Worm (Caenorhabditis elegans) whole organism, L4 larva: ENCODE measurements around the gene nspd-6.

Experiments
- R02D3.7 ChIP-seq: fragments of 150-350 bp; sonication (generic microtip); optimal IDR thresholded peaks from 3 replicates; lab custom pipeline; 2014; ENCODE audit warnings: missing biosample characterization, missing genetic modification characterization
- aly-2 ChIP-seq: sonication (generic microtip); optimal IDR thresholded peaks from 2 replicates; lab custom pipeline; 2018; ENCODE audit warnings: missing biosample characterization, missing genetic modification characterization
- ama-1 ChIP-seq: fragments of 150-350 bp; optimal IDR thresholded peaks from 2 replicates; lab custom pipeline; 2014; ENCODE audit warnings: inconsistent platforms, mixed read lengths
- arid-1 ChIP-seq: fragments of 200-800 bp; sonication (Bioruptor generic); conservative IDR thresholded peaks from 2 replicates; pipeline ENCODE4 v1.3.6; 2022; ENCODE audit warnings: missing genetic modification reagents, missing genetic modification characterization, missing compliant biosample characterization
- ceh-44 ChIP-seq: fragments of 200-800 bp; sonication (Bioruptor generic); IDR thresholded peaks from 2 replicates; pipeline ENCODE4 v1.3.6; 2022; ENCODE audit warnings: missing genetic modification reagents, missing genetic modification characterization, missing compliant biosample characterization
- daf-16 ChIP-seq, 3 experiments: sonication (generic microtip); optimal IDR thresholded peaks; 2 replicates each; lab custom pipeline; 2016 to 2017; ENCODE audit warnings: missing genetic modification characterization in 3 of 3, missing genetic modification reagents in 3 of 3, mild to moderate bottlenecking in 2 of 3, missing compliant biosample characterization in 2 of 3, missing biosample characterization in 1 of 3, moderate library complexity in 1 of 3
- daf-19 ChIP-seq: fragments of 200-800 bp; sonication (Bioruptor generic); conservative IDR thresholded peaks from 2 replicates; pipeline ENCODE4 v1.3.6; 2022; ENCODE audit warnings: missing genetic modification characterization, missing compliant biosample characterization
- dmd-6 ChIP-seq: fragments of 200-800 bp; sonication (Bioruptor generic); IDR thresholded peaks from 2 replicates; pipeline ENCODE4 v1.3.6; 2022; ENCODE audit warnings: missing genetic modification reagents, missing genetic modification characterization, missing compliant biosample characterization
- dmd-8 ChIP-seq: fragments of 200-800 bp; sonication (Bioruptor generic); IDR thresholded peaks from 2 replicates; pipeline ENCODE4 v1.3.6; 2022; ENCODE audit warnings: missing genetic modification characterization, missing compliant biosample characterization
- dpl-1 ChIP-seq: fragments of 150-350 bp; optimal IDR thresholded peaks from 2 replicates; lab custom pipeline; 2014; ENCODE audit warnings: missing biosample characterization, missing genetic modification reagents, missing genetic modification characterization
- fos-1 ChIP-seq: fragments of 150-350 bp; optimal IDR thresholded peaks from 2 replicates; lab custom pipeline; 2014; ENCODE audit warnings: missing biosample characterization, missing genetic modification characterization
- jun-1 ChIP-seq: fragments of 150-350 bp; optimal IDR thresholded peaks from 2 replicates; lab custom pipeline; 2014; ENCODE audit warnings: missing biosample characterization, missing genetic modification reagents, missing genetic modification characterization
- lin-13 ChIP-seq: fragments of 150-350 bp; optimal IDR thresholded peaks from 2 replicates; lab custom pipeline; 2014; ENCODE audit warnings: missing biosample characterization, missing genetic modification reagents, missing genetic modification characterization
- lin-15B ChIP-seq: fragments of 150-350 bp; sonication (generic microtip); optimal IDR thresholded peaks from 3 replicates; lab custom pipeline; 2014; ENCODE audit warnings: missing biosample characterization, missing genetic modification characterization
- lin-39 ChIP-seq: fragments of 150-350 bp; optimal IDR thresholded peaks from 2 replicates; lab custom pipeline; 2014; ENCODE audit warnings: missing biosample characterization, missing genetic modification reagents, missing genetic modification characterization
- lir-3 ChIP-seq: sonication (generic microtip); optimal IDR thresholded peaks from 2 replicates; lab custom pipeline; 2016; ENCODE audit warnings: mild to moderate bottlenecking, missing genetic modification characterization, missing compliant biosample characterization
- mdl-1 ChIP-seq, 2 experiments: fragments of 150-350 bp in 1 of 2; sonication (generic microtip) in 1 of 2; optimal IDR thresholded peaks; 2 replicates each; lab custom pipeline; 2014 to 2017; ENCODE audit warnings: missing biosample characterization in 2 of 2, missing genetic modification characterization in 2 of 2
- mxl-3 ChIP-seq: fragments of 200-800 bp; sonication (Bioruptor generic); optimal IDR thresholded peaks from 2 replicates; lab custom pipeline; 2018; ENCODE audit warnings: mild to moderate bottlenecking, missing genetic modification characterization, missing compliant biosample characterization
- nhr-102 ChIP-seq: sonication (generic microtip); optimal IDR thresholded peaks from 2 replicates; lab custom pipeline; 2016; ENCODE audit warnings: mild to moderate bottlenecking, missing genetic modification characterization, moderate library complexity, missing compliant biosample characterization
- nhr-11 ChIP-seq: fragments of 150-350 bp; optimal IDR thresholded peaks from 2 replicates; lab custom pipeline; 2014; ENCODE audit warnings: missing biosample characterization, missing genetic modification characterization
- nhr-111 ChIP-seq: fragments of 200-800 bp; sonication (Bioruptor generic); optimal IDR thresholded peaks from 2 replicates; lab custom pipeline; 2018; ENCODE audit warnings: mild to moderate bottlenecking, missing genetic modification characterization, missing compliant biosample characterization
- nhr-28 ChIP-seq: fragments of 150-350 bp; optimal IDR thresholded peaks from 2 replicates; lab custom pipeline; 2014; ENCODE audit warnings: missing biosample characterization, missing genetic modification characterization
- php-3 ChIP-seq: fragments of 200-800 bp; sonication (Bioruptor generic); IDR thresholded peaks from 2 replicates; pipeline ENCODE4 v1.3.6; 2022; ENCODE audit warnings: missing genetic modification reagents, missing genetic modification characterization, missing compliant biosample characterization
- rbr-2 ChIP-seq: sonication (generic microtip); optimal IDR thresholded peaks from 2 replicates; lab custom pipeline; 2016; ENCODE audit warnings: missing genotype, missing genetic modification characterization, missing compliant biosample characterization
- snpc-1.2 ChIP-seq: fragments of 200-800 bp; sonication (Bioruptor generic); IDR thresholded peaks from 2 replicates; pipeline ENCODE4 v1.3.6; 2022; ENCODE audit warnings: missing genetic modification reagents, missing genetic modification characterization, missing compliant biosample characterization
- spr-3 ChIP-seq: fragments of 200-800 bp; sonication (Bioruptor generic); optimal IDR thresholded peaks from 2 replicates; lab custom pipeline; 2018; ENCODE audit warnings: mild to moderate bottlenecking, missing genetic modification characterization, missing compliant biosample characterization
- unc-39 ChIP-seq: sonication (generic microtip); optimal IDR thresholded peaks from 2 replicates; lab custom pipeline; 2017; ENCODE audit warnings: missing biosample characterization, missing genetic modification characterization
- unc-62 ChIP-seq, 3 experiments: fragments of 150-350 bp in 1 of 3; sonication (generic microtip); optimal IDR thresholded peaks in 2 of 3; peaks in 1 of 3; 1 replicate in 1 of 3; 2 replicates in 2 of 3; lab custom pipeline; 2014 to 2017; ENCODE audit warnings: missing biosample characterization in 3 of 3, missing genetic modification characterization in 3 of 3, missing genetic modification reagents in 3 of 3, missing genotype in 1 of 3
- vab-7 ChIP-seq: fragments of 200-800 bp; sonication (Bioruptor generic); IDR thresholded peaks from 2 replicates; pipeline ENCODE4 v1.3.6; 2022; ENCODE audit warnings: missing genetic modification reagents, missing genetic modification characterization, missing compliant biosample characterization
- zag-1 ChIP-seq: fragments of 150-350 bp; optimal IDR thresholded peaks from 2 replicates; lab custom pipeline; 2014; ENCODE audit warnings: missing biosample characterization, missing genetic modification characterization
- zip-2 ChIP-seq: fragments of 150-350 bp; optimal IDR thresholded peaks from 2 replicates; lab custom pipeline; 2014; ENCODE audit warnings: missing biosample characterization, missing genetic modification characterization
- ztf-11 ChIP-seq: fragments of 150-350 bp; optimal IDR thresholded peaks from 2 replicates; lab custom pipeline; 2014; ENCODE audit warnings: missing biosample characterization, missing genetic modification characterization

nspd-6 gene

DNA sequence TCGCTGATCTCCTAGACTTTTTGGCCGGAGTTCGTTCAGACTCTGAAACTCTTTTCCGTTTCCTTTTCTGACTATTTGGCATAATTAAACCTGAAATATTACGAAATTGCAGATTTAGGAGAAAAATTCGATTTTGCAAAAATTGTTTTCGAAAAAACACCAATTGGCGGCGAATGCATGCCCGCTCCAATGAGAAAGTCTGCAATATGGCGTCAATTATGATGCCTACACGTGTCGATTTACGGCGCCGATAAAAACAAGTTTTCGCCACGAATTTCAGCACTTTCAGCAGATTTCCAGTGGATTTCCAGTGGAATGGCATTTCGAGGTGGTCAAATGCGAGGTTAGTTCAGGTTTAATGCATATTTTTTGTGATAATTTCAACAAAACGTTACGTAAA is 43.9 kb upstream of the nspd-6 start, which contains the start of the genes Y59E9AL.36 and nbet-1 (continued):
- TF ChIP-seq R02D3.7 (tag; lab: Kevin White, UChicago) = peak; percentile 94
- TF ChIP-seq rbr-2 (tag; lab: Kevin White, UChicago) = peak; percentile 69
- TF ChIP-seq dmd-6 (GFP tag; lab: Robert Waterston, UW) = no peak
- TF ChIP-seq lin-15B = peak; percentile 84
- no peak for TF ChIP-seq daf-19 (GFP tag; lab: Robert Waterston, UW)
- TF ChIP-seq mxl-3 (GFP tag; lab: Kevin White, UChicago) = peak; percentile 77
- peak; percentile 84 for TF ChIP-seq lin-13 (GFP tag; lab: Kevin White, UChicago)
- TF ChIP-seq mdl-1 (tag; optimal IDR thresholded peaks at IDR 0.05; lab: Kevin White, UChicago) = peak in 1 of 2 experiments; percentile 49
- no peak for TF ChIP-seq ztf-11 (tag; lab: Kevin White, UChicago)
- TF ChIP-seq lin-39 (tag; lab: Kevin White, UChicago) = no peak
- TF ChIP-seq zip-2 = no peak
- TF ChIP-seq vab-7 (GFP tag; lab: Robert Waterston, UW) = no peak
- peak; percentile 16 for TF ChIP-seq ama-1 (lab: Kevin White, UChicago)
- no peak for TF ChIP-seq nhr-111 (GFP tag; lab: Kevin White, UChicago)
- no peak for TF ChIP-seq fos-1
- peak in 1 of 2 experiments; percentile 33 for TF ChIP-seq daf-16 (GFP tag; optimal IDR thresholded peaks at IDR 0.05; lab: Kevin White, UChicago)
- TF ChIP-seq daf-16 (tag; optimal IDR thresholded peaks at IDR 0.05; lab: Kevin White, UChicago) = peak; percentile 75
- TF ChIP-seq dmd-8 (GFP tag; lab: Robert Waterston, UW) = no peak
- TF ChIP-seq jun-1 (tag; lab: Kevin White, UChicago) = no peak
- no peak for TF ChIP-seq aly-2 (tag; lab: Kevin White, UChicago)
- TF ChIP-seq nhr-102 (tag; lab: Kevin White, UChicago) = peak; percentile 5
- TF ChIP-seq lir-3 (tag; lab: Kevin White, UChicago) = no peak
- TF ChIP-seq ceh-44 (GFP tag; lab: Robert Waterston, UW) = no peak

DNA sequence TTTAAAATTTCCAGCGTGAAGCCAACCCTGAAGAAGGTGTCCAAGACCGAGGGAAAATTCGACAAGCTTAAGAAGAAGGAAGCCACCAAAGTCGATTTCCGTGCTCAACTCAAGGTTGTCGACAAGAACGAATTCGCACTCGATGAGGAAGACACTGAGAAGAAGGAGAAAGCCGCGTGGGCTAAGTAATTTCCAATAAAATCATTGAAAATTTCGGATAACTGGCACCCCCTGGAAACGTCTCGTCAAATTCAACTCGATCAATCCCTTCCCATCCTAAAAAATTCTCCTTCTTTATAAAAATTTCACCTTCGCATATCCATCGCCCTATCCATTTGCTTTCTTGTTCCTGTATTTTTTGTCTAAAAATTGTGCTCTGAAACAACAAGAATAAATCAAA is 41.2 kb upstream of the nspd-6 start:
- TF ChIP-seq dpl-1 (GFP tag; lab: Kevin White, UChicago) = no peak
- TF ChIP-seq snpc-1.2 (GFP tag; lab: Robert Waterston, UW) = 0 out of 2 replicates have a peak, but pooled peaks have one; percentile 20

DNA sequence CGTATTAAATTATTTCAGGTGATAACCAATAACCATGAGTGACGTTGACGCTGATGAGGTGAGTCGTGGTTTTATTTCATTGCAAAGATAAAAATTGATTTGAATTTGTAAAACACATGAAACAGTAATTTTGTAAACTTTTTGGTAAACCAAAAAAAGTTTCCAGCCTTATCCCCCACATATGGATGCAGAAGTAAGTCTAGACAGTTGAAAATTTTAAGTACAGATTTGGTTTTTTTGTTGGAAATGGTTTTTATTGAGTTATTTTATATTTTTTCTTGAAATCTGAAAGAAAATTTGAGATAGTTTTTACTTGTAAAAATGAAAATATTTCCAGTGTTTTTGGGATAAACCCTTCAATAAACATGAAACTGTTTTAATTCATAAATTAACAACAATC is 39.0 kb upstream of the nspd-6 start, which contains the start of gene tni-4:
Gene tni-4, plus strand, starts transcription at position 19 of the 400 bp plus-strand sequence.
- no peak for TF ChIP-seq unc-39 (tag; lab: Kevin White, UChicago)
- TF ChIP-seq unc-62 (GFP tag; optimal IDR thresholded peaks at IDR 0.05 in 1 of 2; lab: Kevin White, UChicago) = peak in 1 of 2 experiments; percentile 92
- TF ChIP-seq unc-62 (tag; optimal IDR thresholded peaks at IDR 0.05; lab: Kevin White, UChicago) = no peak

DNA sequence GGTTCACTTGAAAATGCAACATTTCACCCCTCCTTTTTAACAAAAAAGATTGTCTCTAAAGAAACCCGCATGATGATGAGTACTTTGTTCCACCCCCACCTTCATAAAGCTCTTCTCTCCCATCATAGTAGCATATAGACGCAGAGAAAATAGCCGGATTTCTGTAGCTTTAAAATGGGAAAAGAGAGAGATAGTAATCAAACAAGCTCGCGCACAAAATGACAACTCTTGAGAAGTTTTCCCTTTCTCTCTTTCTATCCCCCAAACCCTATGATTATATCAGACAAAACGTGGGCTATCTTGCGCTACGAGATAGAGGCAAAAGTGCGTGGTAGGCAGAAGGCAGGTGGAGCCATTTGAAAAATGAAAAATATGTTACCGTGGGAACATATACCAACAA is 37.0 kb upstream of the nspd-6 start:
- TF ChIP-seq mdl-1 (tag; optimal IDR thresholded peaks at IDR 0.05; lab: Kevin White, UChicago) (no peak), arid-1 (GFP tag; lab: Robert Waterston, UW) (no peak), unc-62 (GFP tag; optimal IDR thresholded peaks at IDR 0.05 in 1 of 2; lab: Kevin White, UChicago) (peak in 1 of 2 experiments; percentile 67), unc-62 (tag; optimal IDR thresholded peaks at IDR 0.05; lab: Kevin White, UChicago) (no peak)
- TF ChIP-seq, all 104 proteins: peak for 1

DNA sequence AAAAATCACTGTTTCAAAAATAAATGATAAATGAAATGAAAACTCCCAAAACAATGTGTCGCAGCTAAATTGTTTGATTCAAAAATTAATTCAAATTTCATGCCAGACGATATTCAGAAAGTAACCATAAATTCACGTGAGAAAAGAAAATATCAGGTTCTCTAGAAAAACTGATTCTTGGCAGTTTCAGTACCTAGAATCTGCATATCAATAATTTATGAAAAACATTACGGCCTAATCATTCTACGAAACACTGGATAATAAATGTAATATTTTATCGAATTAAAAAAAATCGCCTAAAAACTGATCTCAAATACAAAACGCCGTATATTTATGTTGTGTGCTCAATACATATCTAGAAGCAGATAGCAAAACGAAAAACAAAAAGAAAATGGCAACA is 35.3 kb upstream of the nspd-6 start:
- no peak for TF ChIP-seq mdl-1 (tag; optimal IDR thresholded peaks at IDR 0.05; lab: Kevin White, UChicago)
- TF ChIP-seq nhr-11 (tag; lab: Kevin White, UChicago) = peak; percentile 43

DNA sequence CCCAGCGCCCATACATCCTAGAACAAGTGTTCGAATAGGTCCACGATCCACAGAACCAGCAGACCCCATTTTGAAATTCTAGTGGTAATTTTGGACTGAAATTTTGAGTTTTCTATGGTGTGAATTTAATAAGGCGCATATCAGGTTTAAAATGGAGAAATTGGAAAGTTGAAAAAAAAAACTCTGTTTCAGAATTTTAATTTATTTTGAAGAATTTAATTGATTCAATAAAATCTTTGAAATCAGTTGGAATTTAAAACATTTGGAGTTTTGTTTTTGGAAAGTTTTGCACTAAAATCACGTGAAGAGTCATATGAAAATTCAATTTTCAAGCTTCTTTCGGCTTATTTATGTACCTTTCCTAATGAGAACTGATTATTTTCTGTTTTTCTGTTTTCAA is 30.0 kb upstream of the nspd-6 start, which contains the start of gene gpa-18:
Gene gpa-18, minus strand, starts transcription at position 101 of the 400 bp plus-strand sequence.
- TF ChIP-seq nhr-28 (tag; lab: Kevin White, UChicago) = no peak
- TF ChIP-seq spr-3 = no peak
- no peak for TF ChIP-seq aly-2 (tag; lab: Kevin White, UChicago)
- no peak for TF ChIP-seq zag-1 (tag; lab: Kevin White, UChicago)
- no peak for TF ChIP-seq dmd-8 (GFP tag; lab: Robert Waterston, UW)
- TF ChIP-seq php-3 = no peak
